Fruit fly (Drosophila melanogaster) whole organism, embryonic: ENCODE data around the gene CG32354.

ENCODE experiments used
- Bdp1 ChIP-seq: fragments of 200-800 bp; sonication (Bioruptor generic); optimal IDR thresholded peaks from 3 replicates; lab custom pipeline; 2016; ENCODE audit warnings: missing biosample characterization, missing genetic modification characterization
- CG11398 ChIP-seq: fragments of 200-800 bp; sonication (Bioruptor generic); optimal IDR thresholded peaks from 2 replicates; lab custom pipeline; 2016; ENCODE audit warnings: missing biosample characterization, missing genetic modification characterization
- CG11504 ChIP-seq: fragments of 200-800 bp; sonication (Bioruptor generic); optimal IDR thresholded peaks from 3 replicates; lab custom pipeline; 2019; ENCODE audit warnings: missing biosample characterization, mild to moderate bottlenecking, missing genetic modification characterization, moderate library complexity
- CG1233 ChIP-seq: fragments of 200-800 bp; sonication (Bioruptor generic); optimal IDR thresholded peaks from 4 replicates; lab custom pipeline; 2018; ENCODE audit warnings: missing biosample characterization, mild to moderate bottlenecking, missing genetic modification characterization
- CG13287 ChIP-seq: fragments of 200-800 bp; sonication (Bioruptor generic); IDR thresholded peaks from 2 replicates; pipeline ENCODE4 v1.3.6; 2022; ENCODE audit warnings: missing biosample characterization, missing genetic modification characterization; ENCODE audit not compliant: partially characterized antibody
- CG15011 ChIP-seq: fragments of 200-800 bp; sonication (Bioruptor generic); optimal IDR thresholded peaks from 3 replicates; lab custom pipeline; 2018; ENCODE audit warnings: missing biosample characterization, mild to moderate bottlenecking, missing genetic modification characterization
- CG15514 ChIP-seq: fragments of 200-800 bp; sonication (Bioruptor generic); optimal IDR thresholded peaks from 3 replicates; lab custom pipeline; 2017; ENCODE audit warnings: missing biosample characterization, missing genetic modification characterization, mild to moderate bottlenecking, moderate library complexity, missing genetic modification reagents
- CG16815 ChIP-seq: fragments of 200-800 bp; sonication (Bioruptor generic); optimal IDR thresholded peaks from 3 replicates; lab custom pipeline; 2017; ENCODE audit warnings: missing biosample characterization, mild to moderate bottlenecking, missing genetic modification characterization
- CG17328 ChIP-seq: fragments of 200-800 bp; sonication (Bioruptor generic); IDR thresholded peaks from 2 replicates; pipeline ENCODE4 v1.3.6; 2022; ENCODE audit warnings: missing biosample characterization, missing genetic modification characterization
- CG17359 ChIP-seq: fragments of 200-800 bp; sonication (Bioruptor generic); optimal IDR thresholded peaks from 3 replicates; lab custom pipeline; 2018; ENCODE audit warnings: missing biosample characterization, mild to moderate bottlenecking, missing genetic modification characterization, moderate library complexity
- CG3281 ChIP-seq: fragments of 200-800 bp; sonication (Bioruptor generic); optimal IDR thresholded peaks from 3 replicates; lab custom pipeline; 2017; ENCODE audit warnings: missing biosample characterization, mild to moderate bottlenecking, missing genetic modification characterization
- CG33557 ChIP-seq: fragments of 200-800 bp; sonication (Bioruptor generic); optimal IDR thresholded peaks from 2 replicates; lab custom pipeline; 2019; ENCODE audit warnings: missing biosample characterization, mild to moderate bottlenecking, missing genetic modification characterization, moderate library complexity
- CG3726 ChIP-seq: fragments of 200-800 bp; sonication (Bioruptor generic); IDR thresholded peaks from 3 replicates; pipeline ENCODE4, ENCODE4 v1.3.6; 2022; ENCODE audit warnings: missing biosample characterization, missing genetic modification characterization
- CG4282 ChIP-seq: fragments of 200-800 bp; sonication (Bioruptor generic); optimal IDR thresholded peaks from 2 replicates; lab custom pipeline; 2016; ENCODE audit warnings: missing biosample characterization, missing genetic modification characterization
- CG4617 ChIP-seq: fragments of 200-800 bp; sonication (Bioruptor generic); optimal IDR thresholded peaks from 3 replicates; lab custom pipeline; 2016; ENCODE audit warnings: missing biosample characterization, missing genetic modification characterization, borderline replicate concordance
- CG7963 ChIP-seq: fragments of 200-800 bp; sonication (Bioruptor generic); IDR thresholded peaks from 3 replicates; pipeline ENCODE4 v1.3.6; 2022; ENCODE audit warnings: missing biosample characterization, missing genetic modification characterization; ENCODE audit not compliant: partially characterized antibody
- CG9437 ChIP-seq: fragments of 200-800 bp; sonication (Bioruptor generic); optimal IDR thresholded peaks from 2 replicates; lab custom pipeline; 2018; ENCODE audit warnings: missing biosample characterization, mild to moderate bottlenecking, missing genetic modification characterization
- CG9609 ChIP-seq: fragments of 200-800 bp; sonication (Bioruptor generic); optimal IDR thresholded peaks from 3 replicates; lab custom pipeline; 2016; ENCODE audit warnings: missing biosample characterization, missing genetic modification characterization
- D ChIP-seq, 2 experiments: fragments of 200-800 bp in 1 of 2; fragments of >200 bp in 1 of 2; sonication (Bioruptor generic) in 1 of 2; optimal IDR thresholded peaks; 2 replicates in 1 of 2; 3 replicates in 1 of 2; lab custom pipeline; 2017; ENCODE audit warnings: mild to moderate bottlenecking in 1 of 2, missing biosample characterization in 1 of 2, missing genetic modification characterization in 1 of 2, missing genetic modification reagents in 1 of 2
- Deaf1 ChIP-seq: fragments of 200-800 bp; optimal IDR thresholded peaks from 3 replicates; lab custom pipeline; 2019; ENCODE audit warnings: missing biosample characterization, mild to moderate bottlenecking, missing genetic modification characterization, moderate library complexity
- Dek ChIP-seq: fragments of 200-800 bp; sonication (Bioruptor generic); optimal IDR thresholded peaks from 3 replicates; lab custom pipeline; 2019; ENCODE audit warnings: missing biosample characterization, mild to moderate bottlenecking, missing genetic modification characterization, moderate library complexity
- Doc2 ChIP-seq: fragments of 200-800 bp; sonication (Bioruptor generic); IDR thresholded peaks from 2 replicates; pipeline ENCODE4 v1.3.6; 2022; ENCODE audit warnings: missing biosample characterization, missing genetic modification characterization
- Eip74EF ChIP-seq, 2 experiments: fragments of 200-800 bp in 1 of 2; fragments of >200 bp in 1 of 2; sonication (Bioruptor generic) in 1 of 2; optimal IDR thresholded peaks; 2 replicates each; lab custom pipeline; 2017 to 2019; ENCODE audit warnings: missing biosample characterization in 2 of 2, missing genetic modification characterization in 2 of 2, mild to moderate bottlenecking in 1 of 2, moderate library complexity in 1 of 2
- Ets97D ChIP-seq: fragments of 200-800 bp; sonication (Bioruptor generic); optimal IDR thresholded peaks from 3 replicates; lab custom pipeline; 2016; ENCODE audit warnings: missing biosample characterization, missing genetic modification characterization
- Hmr ChIP-seq: fragments of 200-800 bp; sonication (Bioruptor generic); optimal IDR thresholded peaks from 3 replicates; lab custom pipeline; 2017; ENCODE audit warnings: mild to moderate bottlenecking, missing biosample characterization, missing genetic modification reagents, missing genetic modification characterization
- MBD-R2 ChIP-seq: fragments of 200-800 bp; sonication (Bioruptor generic); IDR thresholded peaks from 2 replicates; pipeline ENCODE4 v1.3.6; 2022; ENCODE audit warnings: missing biosample characterization, missing genetic modification characterization
- MTF-1 ChIP-seq: fragments of 200-800 bp; sonication (Bioruptor generic); optimal IDR thresholded peaks from 2 replicates; lab custom pipeline; 2018; ENCODE audit warnings: missing biosample characterization, mild to moderate bottlenecking, missing genetic modification characterization, borderline replicate concordance
- NC2α ChIP-seq: fragments of 200-800 bp; sonication (Bioruptor generic); optimal IDR thresholded peaks from 2 replicates; lab custom pipeline; 2016; ENCODE audit warnings: missing biosample characterization, missing genetic modification characterization
- Scr ChIP-seq: fragments of 200-800 bp; sonication (Bioruptor generic); IDR thresholded peaks from 2 replicates; pipeline ENCODE4 v1.3.6; 2022; ENCODE audit warnings: missing biosample characterization, missing genetic modification characterization; ENCODE audit not compliant: partially characterized antibody
- TFAM ChIP-seq: fragments of 200-800 bp; sonication (Bioruptor generic); optimal IDR thresholded peaks from 2 replicates; lab custom pipeline; 2017; ENCODE audit warnings: missing biosample characterization, missing genetic modification characterization, inconsistent platforms
- YL-1 ChIP-seq: fragments of 200-800 bp; sonication (Bioruptor generic); optimal IDR thresholded peaks from 3 replicates; lab custom pipeline; 2017; ENCODE audit warnings: missing biosample characterization, mild to moderate bottlenecking, missing genetic modification characterization
- aop ChIP-seq: fragments of 200-800 bp; sonication (Bioruptor generic); IDR thresholded peaks from 2 replicates; pipeline ENCODE4 v1.3.6; 2022; ENCODE audit warnings: missing biosample characterization, missing genetic modification characterization
- bbx ChIP-seq: fragments of 200-800 bp; sonication (Bioruptor generic); IDR thresholded peaks from 2 replicates; pipeline ENCODE4 v1.3.6; 2022; ENCODE audit warnings: missing biosample characterization, missing genetic modification characterization; ENCODE audit not compliant: partially characterized antibody
- bcd ChIP-seq: fragments of 200-800 bp; sonication (Bioruptor generic); optimal IDR thresholded peaks from 2 replicates; lab custom pipeline; 2017; ENCODE audit warnings: missing biosample characterization, mild to moderate bottlenecking, missing genetic modification characterization
- bowl ChIP-seq: fragments of 200-800 bp; sonication (Bioruptor generic); IDR thresholded peaks from 2 replicates; pipeline ENCODE4 v1.3.6; 2022; ENCODE audit warnings: missing biosample characterization, missing genetic modification characterization
- crc ChIP-seq: fragments of 200-800 bp; sonication (Bioruptor generic); optimal IDR thresholded peaks from 2 replicates; lab custom pipeline; 2016; ENCODE audit warnings: missing biosample characterization, missing genetic modification characterization
- ems ChIP-seq: fragments of 200-800 bp; sonication (Bioruptor generic); optimal IDR thresholded peaks from 3 replicates; lab custom pipeline; 2016; ENCODE audit warnings: missing biosample characterization, missing genetic modification characterization
- exex ChIP-seq: fragments of 200-800 bp; sonication (Bioruptor generic); optimal IDR thresholded peaks from 4 replicates; lab custom pipeline; 2018; ENCODE audit warnings: missing biosample characterization, mild to moderate bottlenecking, missing genetic modification characterization, moderate library complexity
- ftz-f1 ChIP-seq: fragments of 200-800 bp; sonication (Bioruptor generic); optimal IDR thresholded peaks from 2 replicates; lab custom pipeline; 2016; ENCODE audit warnings: missing biosample characterization, missing genetic modification characterization
- insv ChIP-seq, 2 experiments: fragments of 200-800 bp; sonication (Bioruptor generic); optimal IDR thresholded peaks; 3 replicates each; lab custom pipeline; 2016 to 2018; ENCODE audit warnings: missing biosample characterization in 2 of 2, missing genetic modification characterization in 2 of 2
- ken ChIP-seq: fragments of 200-800 bp; sonication (Bioruptor generic); IDR thresholded peaks from 3 replicates; pipeline ENCODE4 v1.3.6; 2022; ENCODE audit warnings: missing biosample characterization, missing genetic modification characterization
- kni ChIP-seq: fragments of 200-800 bp; sonication (Bioruptor generic); optimal IDR thresholded peaks from 3 replicates; lab custom pipeline; 2017; ENCODE audit warnings: mild to moderate bottlenecking, missing biosample characterization, missing genetic modification reagents, missing genetic modification characterization
- mam ChIP-seq: fragments of 200-800 bp; sonication (Bioruptor generic); optimal IDR thresholded peaks from 3 replicates; lab custom pipeline; 2016; ENCODE audit warnings: missing biosample characterization, missing genetic modification characterization
- nerfin-1 ChIP-seq: fragments of 200-800 bp; sonication (Bioruptor generic); optimal IDR thresholded peaks from 3 replicates; lab custom pipeline; 2019; ENCODE audit warnings: missing biosample characterization, mild to moderate bottlenecking, missing genetic modification characterization, moderate library complexity
- oc ChIP-seq: fragments of 200-800 bp; sonication (Bioruptor generic); optimal IDR thresholded peaks from 2 replicates; lab custom pipeline; 2018; ENCODE audit warnings: missing biosample characterization, mild to moderate bottlenecking, missing genetic modification characterization, moderate library complexity
- sqz ChIP-seq: fragments of 200-800 bp; sonication (Bioruptor generic); optimal IDR thresholded peaks from 3 replicates; lab custom pipeline; 2018; ENCODE audit warnings: missing biosample characterization, mild to moderate bottlenecking, missing genetic modification characterization
- tx ChIP-seq: fragments of 200-800 bp; sonication (Bioruptor generic); optimal IDR thresholded peaks from 2 replicates; lab custom pipeline; 2016; ENCODE audit warnings: missing biosample characterization, missing genetic modification characterization
- vnd ChIP-seq: fragments of 200-800 bp; sonication (Bioruptor generic); IDR thresholded peaks from 3 replicates; pipeline ENCODE4 v1.3.6; 2022; ENCODE audit warnings: missing biosample characterization, missing genetic modification characterization; ENCODE audit not compliant: partially characterized antibody

The CG32354 gene

dm6 chr3L:8398763-8399445, 23.1 kb downstream of the CG32354 start (continued):
- TF ChIP-seq D (optimal IDR thresholded peaks at IDR 0.05; lab: Kevin White, UChicago), result no peak
- no peak for TF ChIP-seq D (GFP tag; optimal IDR thresholded peaks at IDR 0.05; lab: Kevin White, UChicago)
- TF ChIP-seq Deaf1 (tag; lab: Kevin White, UChicago), result no peak
- peak; percentile 42 for TF ChIP-seq mam (GFP tag; lab: Kevin White, UChicago)
- TF ChIP-seq CG17359 (tag; lab: Kevin White, UChicago), result no peak
- no peak for TF ChIP-seq exex (tag; lab: Kevin White, UChicago)
- TF ChIP-seq CG4282, result no peak
- no peak for TF ChIP-seq kni (GFP tag; lab: Kevin White, UChicago)
- no peak for TF ChIP-seq CG11398 (GFP tag; lab: Kevin White, UChicago)
- no peak for TF ChIP-seq Doc2 (GFP tag; lab: Robert Waterston, UW)
- TF ChIP-seq CG3726 (GFP tag; lab: Robert Waterston, UW), result no peak
- TF ChIP-seq CG9437 (GFP tag; lab: Kevin White, UChicago), result no peak
- TF ChIP-seq TFAM (GFP tag; lab: Kevin White, UChicago), result no peak
- no peak for TF ChIP-seq ftz-f1 (GFP tag; lab: Kevin White, UChicago)
- no peak for TF ChIP-seq crc
- TF ChIP-seq CG7963 (GFP tag; lab: Robert Waterston, UW), result peak; percentile 63; the same call in 2 of the 3 replicates
- TF ChIP-seq CG15011 (GFP tag; lab: Kevin White, UChicago), result no peak
- no peak for TF ChIP-seq Dek (tag; lab: Kevin White, UChicago)
- TF ChIP-seq insv (GFP tag; optimal IDR thresholded peaks at IDR 0.05; lab: Kevin White, UChicago), result no peak
- TF ChIP-seq MTF-1, result no peak
- TF ChIP-seq bbx, result no peak
- TF ChIP-seq aop (GFP tag; lab: Robert Waterston, UW), result no peak
- TF ChIP-seq tx (GFP tag; lab: Kevin White, UChicago), result no peak
- no peak for TF ChIP-seq CG11504 (tag; lab: Kevin White, UChicago)
- TF ChIP-seq CG15514, result no peak
- TF ChIP-seq CG4617 (GFP tag; lab: Kevin White, UChicago), result no peak
- TF ChIP-seq bcd (GFP tag; lab: Kevin White, UChicago), result no peak
- no peak for TF ChIP-seq nerfin-1 (tag; lab: Kevin White, UChicago)
- TF ChIP-seq NC2α (GFP tag; lab: Kevin White, UChicago), result no peak
- TF ChIP-seq vnd, result no peak
- TF ChIP-seq CG17328, result 0 out of 2 replicates have a peak, but pooled peaks have one; percentile 16
- TF ChIP-seq ems (GFP tag; lab: Kevin White, UChicago), result no peak
- no peak for TF ChIP-seq YL-1
- no peak for TF ChIP-seq MBD-R2 (GFP tag; lab: Robert Waterston, UW)
- no peak for TF ChIP-seq Hmr (GFP tag; lab: Kevin White, UChicago)
- TF ChIP-seq CG3281, result no peak
- TF ChIP-seq Bdp1 (GFP tag; lab: Kevin White, UChicago), result no peak
- TF ChIP-seq CG16815 (GFP tag; lab: Kevin White, UChicago), result peak; percentile 49
- TF ChIP-seq CG33557 (GFP tag; lab: Kevin White, UChicago), result no peak
- TF ChIP-seq CG9609, result no peak
- no peak for TF ChIP-seq CG13287 (GFP tag; lab: Robert Waterston, UW)
- TF ChIP-seq ken (GFP tag; lab: Robert Waterston, UW), result peak; percentile 51; the same call in 1 of the 3 replicates
- TF ChIP-seq CG1233 (GFP tag; lab: Kevin White, UChicago), result no peak
- no peak for TF ChIP-seq sqz (GFP tag; lab: Kevin White, UChicago)
- no peak for TF ChIP-seq Eip74EF (GFP tag; optimal IDR thresholded peaks at IDR 0.05; lab: Kevin White, UChicago)
- no peak for TF ChIP-seq Ets97D
- TF ChIP-seq oc (tag; lab: Kevin White, UChicago), result no peak
- no peak for TF ChIP-seq Scr (GFP tag; lab: Robert Waterston, UW)
- no peak for TF ChIP-seq bowl
